Worm (Caenorhabditis elegans): ENCODE data around the gene Y49F6B.20.

Y49F6B.20 gene

DNA sequence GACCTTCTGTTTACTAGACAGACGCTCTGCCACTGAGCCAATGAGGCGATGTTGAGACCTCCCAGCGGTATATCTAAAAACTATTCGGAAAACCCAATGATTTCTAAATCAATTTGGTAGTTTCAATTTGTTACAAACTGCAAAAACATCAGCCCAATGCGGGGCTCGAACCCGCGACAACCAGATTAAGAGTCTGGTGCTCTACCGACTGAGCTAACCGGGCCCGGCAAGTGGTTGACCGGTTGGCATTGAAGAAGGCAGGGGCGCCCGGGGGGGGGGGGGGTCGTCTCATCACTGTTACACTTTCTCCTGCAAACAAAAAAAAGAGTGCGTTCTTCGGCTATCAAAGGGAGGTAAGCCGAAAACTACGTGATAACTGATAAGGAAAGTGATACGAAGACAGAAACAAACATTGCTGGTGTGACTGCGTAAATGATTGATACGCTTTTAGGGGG lies 31.2 kb downstream of the Y49F6B.20 start (continued):
- TF ChIP-seq nhr-129 (tag; optimal IDR thresholded peaks at IDR 0.05) (peak; percentile 12), snpc-4 (tag; optimal IDR thresholded peaks at IDR 0.05) (no peak), ama-1 (optimal IDR thresholded peaks at IDR 0.05) (no peak), egl-27 (tag; optimal IDR thresholded peaks at IDR 0.05) (peak; percentile 7), nhr-237 (tag; optimal IDR thresholded peaks at IDR 0.05) (no peak)

DNA sequence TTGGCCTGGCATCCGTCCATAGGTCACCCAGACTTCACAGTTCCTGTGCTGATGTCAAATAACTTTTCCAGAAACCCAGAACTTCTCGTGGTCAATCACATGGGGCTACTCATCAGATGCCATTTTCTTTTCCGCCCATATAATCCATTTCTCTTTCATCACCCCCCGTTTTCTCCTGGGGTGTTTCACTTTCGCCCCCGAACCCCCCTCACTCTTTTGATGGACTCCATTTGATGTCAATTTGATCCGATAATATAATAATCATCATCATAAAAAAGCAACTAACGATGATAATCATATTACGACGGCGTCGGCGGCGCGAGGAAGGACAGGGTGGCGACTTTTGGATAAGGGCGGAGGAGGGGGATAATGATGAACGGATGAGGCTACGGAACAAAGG lies 32.2 kb downstream of the Y49F6B.20 start:
- TF ChIP-seq unc-62 (GFP tag; optimal IDR thresholded peaks at IDR 0.05): no peak
- no peak for TF ChIP-seq unc-55 (GFP tag; optimal IDR thresholded peaks at IDR 0.05)
- no peak for TF ChIP-seq peb-1 (tag; optimal IDR thresholded peaks at IDR 0.05)
- no peak for TF ChIP-seq ceh-16 (tag; optimal IDR thresholded peaks at IDR 0.05)
- no peak for TF ChIP-seq Y55F3AM.14 (GFP tag; optimal IDR thresholded peaks at IDR 0.05)
- peak; percentile 39 for TF ChIP-seq blmp-1 (tag; optimal IDR thresholded peaks at IDR 0.05; ENCODE audit: insufficient read depth)
- TF ChIP-seq lin-13 (GFP tag; optimal IDR thresholded peaks at IDR 0.05): no peak

DNA sequence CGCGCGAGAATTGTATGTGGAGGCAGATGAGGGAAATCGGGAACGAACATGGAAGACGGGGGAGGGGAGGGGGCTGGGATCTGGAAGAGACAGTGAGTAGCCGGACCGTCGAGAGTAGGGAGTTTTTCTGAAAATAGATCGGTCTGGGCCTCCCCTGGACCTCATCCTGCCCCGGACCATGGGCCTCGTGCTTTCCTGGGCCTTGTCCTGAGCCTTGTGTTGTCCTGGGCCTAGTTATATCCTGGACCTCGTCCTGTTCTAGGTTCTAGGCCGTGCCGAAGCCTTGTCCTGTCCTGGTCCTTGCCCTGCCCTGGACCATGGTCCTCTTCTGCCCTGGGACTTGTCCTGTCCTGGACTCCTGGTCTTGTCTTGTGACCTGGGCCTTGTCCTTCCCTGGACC lies 33.1 kb downstream of the Y49F6B.20 start:
- no peak for TF ChIP-seq aly-2 (tag; optimal IDR thresholded peaks at IDR 0.05)
- TF ChIP-seq mbf-1 (tag; optimal IDR thresholded peaks at IDR 0.05): no peak
- no peak for TF ChIP-seq nhr-11 (tag; optimal IDR thresholded peaks at IDR 0.05)
- no peak for TF ChIP-seq unc-62 (GFP tag; optimal IDR thresholded peaks at IDR 0.05)
- no peak for TF ChIP-seq unc-55 (GFP tag; optimal IDR thresholded peaks at IDR 0.05)
- TF ChIP-seq ZK546.5 (tag; optimal IDR thresholded peaks at IDR 0.05): no peak
- no peak for TF ChIP-seq snpc-4 (tag; optimal IDR thresholded peaks at IDR 0.05)
- TF ChIP-seq sma-3 (GFP tag; optimal IDR thresholded peaks at IDR 0.05): no peak
- no peak for TF ChIP-seq ztf-11 (tag; optimal IDR thresholded peaks at IDR 0.05)
- TF ChIP-seq skn-1 (tag; optimal IDR thresholded peaks at IDR 0.05): no peak
- no peak for TF ChIP-seq peb-1 (tag; optimal IDR thresholded peaks at IDR 0.05)
- TF ChIP-seq zag-1 (tag; optimal IDR thresholded peaks at IDR 0.05): no peak
- no peak for TF ChIP-seq fos-1 (tag; optimal IDR thresholded peaks at IDR 0.05)
- TF ChIP-seq sma-9 (GFP tag; optimal IDR thresholded peaks at IDR 0.05): no peak
- no peak for TF ChIP-seq sma-9 (tag; optimal IDR thresholded peaks at IDR 0.05)

DNA sequence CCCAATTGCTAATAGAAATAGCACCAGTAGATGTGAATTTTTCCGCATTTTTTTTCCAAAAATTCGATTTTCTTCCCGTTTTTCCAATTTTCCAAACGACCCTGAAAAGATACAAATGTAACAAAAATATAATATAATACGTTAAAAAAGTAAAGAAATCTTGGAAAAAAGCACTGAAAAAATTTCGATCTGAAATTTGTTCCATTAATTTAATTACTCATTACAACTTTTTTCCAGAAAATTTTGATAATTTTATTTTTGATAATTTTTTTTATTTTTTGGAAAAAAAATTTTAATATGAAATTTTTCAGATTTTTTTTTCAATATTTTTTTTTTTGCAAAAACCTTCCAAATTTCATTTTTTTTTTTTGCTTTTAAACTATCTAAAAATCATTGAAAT lies 34.0 kb downstream of the Y49F6B.20 start, which contains the start of gene skpo-2:
Gene skpo-2 (minus strand): TSS at position 101 of the 400 bp plus-strand sequence.
- TF ChIP-seq R02D3.7 (tag; optimal IDR thresholded peaks at IDR 0.05) (no peak), sma-9 (GFP tag; optimal IDR thresholded peaks at IDR 0.05) (no peak), sma-9 (tag; optimal IDR thresholded peaks at IDR 0.05) (no peak), lsy-2 (tag; optimal IDR thresholded peaks at IDR 0.05) (no peak)

- TF ChIP-seq snpc-4 (tag; optimal IDR thresholded peaks at IDR 0.05) (peak; percentile 67), sem-4 (tag; optimal IDR thresholded peaks at IDR 0.05) (no peak), nhr-25 (tag; optimal IDR thresholded peaks at IDR 0.05) (peak; percentile 26)
Observed at ce11 chrII:3434893-3435503, 35.5 kb downstream of the Y49F6B.20 start.

DNA sequence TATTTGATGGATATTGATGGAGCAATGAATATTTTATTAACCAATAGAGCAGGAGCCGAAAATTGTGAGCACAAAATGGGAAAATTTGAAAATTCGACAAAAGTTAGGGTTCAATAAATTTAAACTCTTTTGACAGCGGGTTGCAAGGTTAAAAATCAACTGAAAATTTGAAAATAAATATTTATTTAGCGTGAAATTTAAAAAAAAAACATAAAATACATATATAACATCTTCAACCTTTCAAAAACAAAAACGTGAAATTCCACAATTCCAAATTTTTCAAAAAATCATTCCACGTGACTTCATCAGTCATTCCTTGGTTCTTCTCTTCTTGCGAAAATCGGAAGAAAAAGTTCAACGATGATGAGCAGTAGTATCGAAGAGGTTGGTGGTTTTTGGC lies 41.0 kb downstream of the Y49F6B.20 start, which contains the start of gene C16C8.18:
Gene C16C8.18 (plus strand): TSS at position 301 of the 400 bp plus-strand sequence.
- TF ChIP-seq ceh-82 (tag; optimal IDR thresholded peaks at IDR 0.05): no peak
- TF ChIP-seq unc-55 (GFP tag; optimal IDR thresholded peaks at IDR 0.05): peak; percentile 27

ce11 chrII:3428158-3428704 lies 42.2 kb downstream of the Y49F6B.20 start:
- TF ChIP-seq lin-11 (tag; optimal IDR thresholded peaks at IDR 0.05): peak; percentile 66
- peak; percentile 0 for TF ChIP-seq crh-2 (tag; optimal IDR thresholded peaks at IDR 0.05)
- no peak for TF ChIP-seq nhr-12 (tag; optimal IDR thresholded peaks at IDR 0.05)
- TF ChIP-seq zag-1 (tag; optimal IDR thresholded peaks at IDR 0.05): peak; percentile 9
- TF ChIP-seq elt-1 (tag; optimal IDR thresholded peaks at IDR 0.05): no peak
- TF ChIP-seq nhr-129 (tag; optimal IDR thresholded peaks at IDR 0.05): peak; percentile 22
- TF ChIP-seq nhr-6 (tag; optimal IDR thresholded peaks at IDR 0.05): no peak
- no peak for TF ChIP-seq aly-2 (tag; optimal IDR thresholded peaks at IDR 0.05)
- TF ChIP-seq mbf-1 (tag; optimal IDR thresholded peaks at IDR 0.05): no peak
- no peak for TF ChIP-seq lin-39 (tag; optimal IDR thresholded peaks at IDR 0.05)
- TF ChIP-seq ztf-11 (tag; optimal IDR thresholded peaks at IDR 0.05): no peak
- TF ChIP-seq lin-13 (GFP tag; optimal IDR thresholded peaks at IDR 0.05): peak; percentile 17
- TF ChIP-seq snpc-4 (tag; optimal IDR thresholded peaks at IDR 0.05): peak; percentile 12
- peak; percentile 1 for TF ChIP-seq F13H6.1 (tag; optimal IDR thresholded peaks at IDR 0.05)
- TF ChIP-seq Y55F3AM.14 (GFP tag; optimal IDR thresholded peaks at IDR 0.05): no peak
- TF ChIP-seq nhr-23 (tag; optimal IDR thresholded peaks at IDR 0.05): no peak
- TF ChIP-seq alr-1 (tag; optimal IDR thresholded peaks at IDR 0.05): no peak
- no peak for TF ChIP-seq ztf-1 (GFP tag; conservative IDR thresholded peaks at IDR 0.05)
- TF ChIP-seq ztf-4 (tag; optimal IDR thresholded peaks at IDR 0.05): no peak
- no peak for TF ChIP-seq sma-3 (GFP tag; optimal IDR thresholded peaks at IDR 0.05)
- TF ChIP-seq ceh-82 (tag; optimal IDR thresholded peaks at IDR 0.05): no peak
- TF ChIP-seq nhr-25 (tag; optimal IDR thresholded peaks at IDR 0.05): no peak
- no peak for TF ChIP-seq skn-1 (tag; optimal IDR thresholded peaks at IDR 0.05)
- TF ChIP-seq unc-55 (GFP tag; optimal IDR thresholded peaks at IDR 0.05): peak; percentile 73

All from whole organism, L2 larva.